Fruit fly (Drosophila melanogaster) whole organism, embryonic: Measurements from ENCODE around the gene SIDL.

Source experiments
- Awh ChIP-seq: fragments of 200-800 bp; sonication (Bioruptor generic); IDR thresholded peaks from 2 replicates; pipeline ENCODE4, ENCODE4 v1.3.6; 2022; ENCODE audit warnings: missing biosample characterization, missing genetic modification characterization
- CG11247 ChIP-seq: fragments of 200-800 bp; sonication (Bioruptor generic); IDR thresholded peaks from 2 replicates; pipeline ENCODE4 v1.3.6; 2022; ENCODE audit warnings: missing biosample characterization, missing genetic modification characterization
- CG12942 ChIP-seq: fragments of 200-800 bp; sonication (Bioruptor generic); optimal IDR thresholded peaks from 3 replicates; lab custom pipeline; 2016; ENCODE audit warnings: missing biosample characterization, missing genetic modification characterization
- CG13624 ChIP-seq: fragments of 200-800 bp; sonication (Bioruptor generic); optimal IDR thresholded peaks from 2 replicates; lab custom pipeline; 2016; ENCODE audit warnings: missing biosample characterization, missing genetic modification characterization
- CG14965 ChIP-seq: fragments of 200-800 bp; sonication (Bioruptor generic); optimal IDR thresholded peaks from 2 replicates; lab custom pipeline; 2016; ENCODE audit warnings: missing biosample characterization, missing genetic modification characterization, borderline replicate concordance
- CG1529 ChIP-seq: fragments of 200-800 bp; sonication (Bioruptor generic); optimal IDR thresholded peaks from 3 replicates; lab custom pipeline; 2018; ENCODE audit warnings: missing biosample characterization, missing genetic modification characterization
- CG15479 ChIP-seq: fragments of 200-800 bp; sonication (Bioruptor generic); optimal IDR thresholded peaks from 3 replicates; lab custom pipeline; 2019; ENCODE audit warnings: missing biosample characterization, mild to moderate bottlenecking, missing genetic modification characterization, moderate library complexity
- CG17328 ChIP-seq: fragments of 200-800 bp; sonication (Bioruptor generic); IDR thresholded peaks from 2 replicates; pipeline ENCODE4 v1.3.6; 2022; ENCODE audit warnings: missing biosample characterization, missing genetic modification characterization
- CG17359 ChIP-seq: fragments of 200-800 bp; sonication (Bioruptor generic); optimal IDR thresholded peaks from 3 replicates; lab custom pipeline; 2018; ENCODE audit warnings: missing biosample characterization, mild to moderate bottlenecking, missing genetic modification characterization, moderate library complexity
- CG18764 ChIP-seq: fragments of 200-800 bp; sonication (Bioruptor generic); optimal IDR thresholded peaks from 3 replicates; lab custom pipeline; 2016; ENCODE audit warnings: missing biosample characterization, missing genetic modification characterization
- CG2678 ChIP-seq: fragments of 200-800 bp; sonication (Bioruptor generic); optimal IDR thresholded peaks from 3 replicates; lab custom pipeline; 2019; ENCODE audit warnings: missing biosample characterization, mild to moderate bottlenecking, missing genetic modification characterization, moderate library complexity
- CG42726 ChIP-seq: fragments of 200-800 bp; sonication (Bioruptor generic); IDR thresholded peaks from 2 replicates; pipeline ENCODE4 v1.3.6; 2022; ENCODE audit warnings: missing biosample characterization, missing genetic modification characterization; ENCODE audit not compliant: partially characterized antibody
- CG4617 ChIP-seq: fragments of 200-800 bp; sonication (Bioruptor generic); optimal IDR thresholded peaks from 3 replicates; lab custom pipeline; 2016; ENCODE audit warnings: missing biosample characterization, missing genetic modification characterization, borderline replicate concordance
- CG6654 ChIP-seq: fragments of 200-800 bp; sonication (Bioruptor generic); optimal IDR thresholded peaks from 2 replicates; lab custom pipeline; 2017; ENCODE audit warnings: missing biosample characterization, mild to moderate bottlenecking, missing genetic modification characterization
- CG6765 ChIP-seq: fragments of 200-800 bp; sonication (Bioruptor generic); optimal IDR thresholded peaks from 3 replicates; lab custom pipeline; 2017; ENCODE audit warnings: missing biosample characterization, mild to moderate bottlenecking, missing genetic modification characterization
- CG7745 ChIP-seq: fragments of 200-800 bp; sonication (Bioruptor generic); optimal IDR thresholded peaks from 2 replicates; lab custom pipeline; 2018; ENCODE audit warnings: missing biosample characterization, mild to moderate bottlenecking, missing genetic modification characterization, moderate library complexity
- CTCF ChIP-seq: fragments of 200-800 bp; sonication (Bioruptor generic); optimal IDR thresholded peaks from 2 replicates; lab custom pipeline; 2017; ENCODE audit warnings: missing biosample characterization, mild to moderate bottlenecking, missing genetic modification characterization, moderate library complexity
- Camta ChIP-seq: fragments of 200-800 bp; sonication (Bioruptor generic); optimal IDR thresholded peaks from 2 replicates; lab custom pipeline; 2016; ENCODE audit warnings: missing biosample characterization, missing genetic modification characterization
- Chrac-16 ChIP-seq: fragments of 200-800 bp; sonication (Bioruptor generic); optimal IDR thresholded peaks from 3 replicates; lab custom pipeline; 2016; ENCODE audit warnings: missing biosample characterization, missing genetic modification characterization
- D ChIP-seq, 2 experiments: fragments of 200-800 bp in 1 of 2; fragments of >200 bp in 1 of 2; sonication (Bioruptor generic) in 1 of 2; optimal IDR thresholded peaks; 2 replicates in 1 of 2; 3 replicates in 1 of 2; lab custom pipeline; 2017; ENCODE audit warnings: mild to moderate bottlenecking in 1 of 2, missing biosample characterization in 1 of 2, missing genetic modification characterization in 1 of 2, missing genetic modification reagents in 1 of 2
- D19A ChIP-seq: fragments of 200-800 bp; optimal IDR thresholded peaks from 3 replicates; lab custom pipeline; 2019; ENCODE audit warnings: missing biosample characterization, mild to moderate bottlenecking, missing genetic modification characterization, moderate library complexity
- Deaf1 ChIP-seq: fragments of 200-800 bp; optimal IDR thresholded peaks from 3 replicates; lab custom pipeline; 2019; ENCODE audit warnings: missing biosample characterization, mild to moderate bottlenecking, missing genetic modification characterization, moderate library complexity
- Dek ChIP-seq: fragments of 200-800 bp; sonication (Bioruptor generic); optimal IDR thresholded peaks from 3 replicates; lab custom pipeline; 2019; ENCODE audit warnings: missing biosample characterization, mild to moderate bottlenecking, missing genetic modification characterization, moderate library complexity
- Dip2 ChIP-seq: fragments of 200-800 bp; sonication (Bioruptor generic); IDR thresholded peaks from 2 replicates; pipeline ENCODE4 v1.3.6; 2022; ENCODE audit warnings: missing biosample characterization, missing genetic modification characterization
- E2f2 ChIP-seq: fragments of 200-800 bp; sonication (Bioruptor generic); IDR thresholded peaks from 2 replicates; pipeline ENCODE4 v1.3.6; 2022; ENCODE audit warnings: missing biosample characterization, missing genetic modification characterization
- Eip74EF ChIP-seq, 2 experiments: fragments of 200-800 bp in 1 of 2; fragments of >200 bp in 1 of 2; sonication (Bioruptor generic) in 1 of 2; optimal IDR thresholded peaks; 2 replicates each; lab custom pipeline; 2017 to 2019; ENCODE audit warnings: missing biosample characterization in 2 of 2, missing genetic modification characterization in 2 of 2, mild to moderate bottlenecking in 1 of 2, moderate library complexity in 1 of 2
- GATAe ChIP-seq: fragments of 200-800 bp; sonication (Bioruptor generic); conservative IDR thresholded peaks from 2 replicates; pipeline ENCODE4 v1.3.6; 2022; ENCODE audit warnings: missing biosample characterization, missing genetic modification characterization
- Gsc ChIP-seq: fragments of 200-800 bp; sonication (Bioruptor generic); IDR thresholded peaks from 2 replicates; pipeline ENCODE4 v1.3.6; 2022; ENCODE audit warnings: missing biosample characterization, missing genetic modification characterization
- Opbp ChIP-seq: fragments of 200-800 bp; sonication (Bioruptor generic); IDR thresholded peaks from 3 replicates; pipeline ENCODE4 v1.3.6; 2022; ENCODE audit warnings: missing biosample characterization, missing genetic modification characterization; ENCODE audit not compliant: partially characterized antibody
- Sox100B ChIP-seq: fragments of 200-800 bp; sonication (Bioruptor generic); optimal IDR thresholded peaks from 3 replicates; lab custom pipeline; 2018; ENCODE audit warnings: missing biosample characterization, mild to moderate bottlenecking, missing genetic modification characterization
- Sox102F ChIP-seq: fragments of 200-800 bp; sonication (Bioruptor generic); optimal IDR thresholded peaks from 2 replicates; lab custom pipeline; 2018; ENCODE audit warnings: missing biosample characterization, mild to moderate bottlenecking, missing genetic modification characterization, moderate library complexity
- Spps ChIP-seq: fragments of 200-800 bp; sonication (Bioruptor generic); optimal IDR thresholded peaks from 2 replicates; lab custom pipeline; 2018; ENCODE audit warnings: missing biosample characterization, mild to moderate bottlenecking, missing genetic modification characterization
- Taf1 ChIP-seq: fragments of 200-800 bp; sonication (Bioruptor generic); IDR thresholded peaks from 2 replicates; pipeline ENCODE4 v1.3.6; 2022; ENCODE audit warnings: missing biosample characterization, missing genetic modification characterization
- Tbp ChIP-seq: fragments of >200 bp; optimal IDR thresholded peaks from 2 replicates; lab custom pipeline; 2018; ENCODE audit warnings: missing biosample characterization, missing genetic modification characterization
- Xrp1 ChIP-seq: fragments of 200-800 bp; sonication (Bioruptor generic); IDR thresholded peaks from 2 replicates; pipeline ENCODE4 v1.3.6; 2022; ENCODE audit warnings: missing biosample characterization, missing genetic modification characterization
- ab ChIP-seq: fragments of 200-800 bp; sonication (Bioruptor generic); optimal IDR thresholded peaks from 2 replicates; lab custom pipeline; 2016; ENCODE audit warnings: missing biosample characterization, missing genetic modification characterization
- chif ChIP-seq, 2 experiments: fragments of 200-800 bp; sonication (Bioruptor generic); optimal IDR thresholded peaks; 3 replicates each; lab custom pipeline; 2016; ENCODE audit warnings: missing biosample characterization in 2 of 2, missing genetic modification characterization in 2 of 2
- chm ChIP-seq: fragments of 200-800 bp; sonication (Bioruptor generic); IDR thresholded peaks from 2 replicates; pipeline ENCODE4 v1.3.6; 2022; ENCODE audit warnings: missing biosample characterization, missing genetic modification characterization
- da ChIP-seq: fragments of 200-800 bp; sonication (Bioruptor generic); optimal IDR thresholded peaks from 2 replicates; lab custom pipeline; 2016; ENCODE audit warnings: missing biosample characterization, missing genetic modification characterization
- fd64A ChIP-seq: fragments of 200-800 bp; sonication (Bioruptor generic); optimal IDR thresholded peaks from 3 replicates; lab custom pipeline; 2018; ENCODE audit warnings: missing biosample characterization, mild to moderate bottlenecking, missing genetic modification characterization
- gsb ChIP-seq: fragments of 200-800 bp; sonication (Bioruptor generic); IDR thresholded peaks from 2 replicates; pipeline ENCODE4 v1.3.6; 2022; ENCODE audit warnings: missing biosample characterization, missing genetic modification characterization
- phol ChIP-seq: fragments of 200-800 bp; sonication (Bioruptor generic); optimal IDR thresholded peaks from 3 replicates; lab custom pipeline; 2018; ENCODE audit warnings: missing biosample characterization, mild to moderate bottlenecking, missing genetic modification characterization, moderate library complexity
- ro ChIP-seq: fragments of 200-800 bp; sonication (Bioruptor generic); IDR thresholded peaks from 2 replicates; pipeline ENCODE4 v1.3.6; 2022; ENCODE audit warnings: missing biosample characterization, missing genetic modification characterization
- sd ChIP-seq: fragments of 200-800 bp; sonication (Bioruptor generic); optimal IDR thresholded peaks from 3 replicates; lab custom pipeline; 2018; ENCODE audit warnings: missing biosample characterization, mild to moderate bottlenecking, missing genetic modification characterization, moderate library complexity
- sim ChIP-seq: fragments of 200-800 bp; sonication (Bioruptor generic); IDR thresholded peaks from 2 replicates; pipeline ENCODE4 v1.3.6; 2022; ENCODE audit warnings: missing biosample characterization, missing genetic modification characterization
- sug ChIP-seq: fragments of 200-800 bp; optimal IDR thresholded peaks from 2 replicates; lab custom pipeline; 2019; ENCODE audit warnings: missing biosample characterization, mild to moderate bottlenecking, missing genetic modification characterization, moderate library complexity
- tap ChIP-seq: fragments of 200-800 bp; optimal IDR thresholded peaks from 3 replicates; lab custom pipeline; 2019; ENCODE audit warnings: missing biosample characterization, mild to moderate bottlenecking, missing genetic modification characterization, moderate library complexity
- tll ChIP-seq, 2 experiments: fragments of 200-800 bp in 1 of 2; fragments of >200 bp in 1 of 2; sonication (Bioruptor generic) in 1 of 2; optimal IDR thresholded peaks; 2 replicates each; lab custom pipeline; 2017 to 2019; ENCODE audit warnings: missing biosample characterization in 2 of 2, missing genetic modification characterization in 2 of 2, mild to moderate bottlenecking in 1 of 2, moderate library complexity in 1 of 2
- trem ChIP-seq: fragments of 200-800 bp; optimal IDR thresholded peaks from 3 replicates; lab custom pipeline; 2019; ENCODE audit warnings: missing biosample characterization, mild to moderate bottlenecking, missing genetic modification characterization, moderate library complexity
- vvl ChIP-seq: fragments of 200-800 bp; sonication (Bioruptor generic); IDR thresholded peaks from 2 replicates; pipeline ENCODE4 v1.3.6; 2022; ENCODE audit warnings: missing biosample characterization, missing genetic modification characterization
- wdn ChIP-seq: fragments of 200-800 bp; sonication (Bioruptor generic); IDR thresholded peaks from 2 replicates; pipeline ENCODE4 v1.3.6; 2022; ENCODE audit warnings: missing biosample characterization, missing genetic modification characterization

The SIDL gene

dm6 chr3R:15213362-15213989 lies 5.2 kb downstream of the SIDL start, which contains the start of the genes CG6654 and CG4210 (continued):
- no peak for TF ChIP-seq CG12942 (GFP tag; lab: Kevin White, UChicago)
- TF ChIP-seq CG2678 (tag; lab: Kevin White, UChicago) = no peak
- no peak for TF ChIP-seq da (GFP tag; lab: Kevin White, UChicago)
- no peak for TF ChIP-seq CTCF (GFP tag; lab: Kevin White, UChicago)
- no peak for TF ChIP-seq Dek (tag; lab: Kevin White, UChicago)
- TF ChIP-seq D (optimal IDR thresholded peaks at IDR 0.05; lab: Kevin White, UChicago) = no peak
- no peak for TF ChIP-seq D (GFP tag; optimal IDR thresholded peaks at IDR 0.05; lab: Kevin White, UChicago)
- TF ChIP-seq Eip74EF (GFP tag; optimal IDR thresholded peaks at IDR 0.05; lab: Kevin White, UChicago) = no peak
- TF ChIP-seq gsb = no peak
- no peak for TF ChIP-seq tll (GFP tag; optimal IDR thresholded peaks at IDR 0.05; lab: Kevin White, UChicago)
- TF ChIP-seq ro (GFP tag; lab: Robert Waterston, UW) = no peak
- no peak for TF ChIP-seq chif (GFP tag; optimal IDR thresholded peaks at IDR 0.05; lab: Kevin White, UChicago)
- peak; percentile 22 for TF ChIP-seq phol (tag; lab: Kevin White, UChicago)
- TF ChIP-seq CG6765 = no peak
- no peak for TF ChIP-seq ab (GFP tag; lab: Kevin White, UChicago)
- peak; percentile 92 for TF ChIP-seq E2f2 (GFP tag; lab: Robert Waterston, UW)
- TF ChIP-seq Awh (GFP tag; lab: Robert Waterston, UW) = no peak
- TF ChIP-seq Dip2 (GFP tag; lab: Robert Waterston, UW) = no peak
- no peak for TF ChIP-seq Deaf1 (tag; lab: Kevin White, UChicago)
- no peak for TF ChIP-seq Sox100B (GFP tag; lab: Kevin White, UChicago)
- no peak for TF ChIP-seq Xrp1
- no peak for TF ChIP-seq Tbp (GFP tag; lab: Kevin White, UChicago)
- no peak for TF ChIP-seq CG14965 (GFP tag; lab: Kevin White, UChicago)
- no peak for TF ChIP-seq Spps (tag; lab: Kevin White, UChicago)
- TF ChIP-seq D19A = no peak
- TF ChIP-seq sd = no peak
- TF ChIP-seq CG7745 = no peak
- TF ChIP-seq Opbp = peak; percentile 53; the same call in 2 of the 3 replicates
- no peak for TF ChIP-seq Gsc (GFP tag; lab: Robert Waterston, UW)
- no peak for TF ChIP-seq vvl (GFP tag; lab: Robert Waterston, UW)
- no peak for TF ChIP-seq fd64A (GFP tag; lab: Kevin White, UChicago)
- TF ChIP-seq CG6654 (GFP tag; lab: Kevin White, UChicago) = no peak
- TF ChIP-seq CG11247 (GFP tag; lab: Robert Waterston, UW) = no peak
- no peak for TF ChIP-seq GATAe (GFP tag; lab: Robert Waterston, UW)
- TF ChIP-seq CG4617 = peak; percentile 78
- TF ChIP-seq sim (GFP tag; lab: Robert Waterston, UW) = no peak
- TF ChIP-seq CG17359 (tag; lab: Kevin White, UChicago) = no peak
- no peak for TF ChIP-seq wdn (GFP tag; lab: Robert Waterston, UW)
- 0 out of 2 replicates have a peak, but pooled peaks have one; percentile 9 for TF ChIP-seq chm (GFP tag; lab: Robert Waterston, UW)
- TF ChIP-seq CG18764 (GFP tag; lab: Kevin White, UChicago) = no peak
- TF ChIP-seq Taf1 (GFP tag; lab: Robert Waterston, UW) = no peak
- no peak for TF ChIP-seq Sox102F (GFP tag; lab: Kevin White, UChicago)
- no peak for TF ChIP-seq CG42726 (GFP tag; lab: Robert Waterston, UW)
- no peak for TF ChIP-seq Camta (GFP tag; lab: Kevin White, UChicago)
- no peak for TF ChIP-seq CG17328 (GFP tag; lab: Robert Waterston, UW)
- no peak for TF ChIP-seq tap (tag; lab: Kevin White, UChicago)
- peak; percentile 64 for TF ChIP-seq sug (tag; lab: Kevin White, UChicago)
- peak; percentile 59 for TF ChIP-seq trem (tag; lab: Kevin White, UChicago)
- TF ChIP-seq CG15479 (GFP tag; lab: Kevin White, UChicago) = peak; percentile 20
- no peak for TF ChIP-seq Chrac-16
- no peak for TF ChIP-seq CG1529 (GFP tag; lab: Kevin White, UChicago)
- no peak for TF ChIP-seq CG13624 (GFP tag; lab: Kevin White, UChicago)
